Worm (Caenorhabditis elegans) whole organism, midembryonic: Measurements from ENCODE around the gene C18F10.2.

Experiments
- T22C8.4 ChIP-seq: fragments of 200-800 bp; sonication (Bioruptor generic); IDR thresholded peaks from 2 replicates; pipeline ENCODE4 v1.3.6; 2022; ENCODE audit warnings: missing genetic modification characterization, missing compliant biosample characterization
- flt-1 ChIP-seq: fragments of 200-800 bp; sonication (Bioruptor generic); IDR thresholded peaks from 2 replicates; pipeline ENCODE4 v1.3.6; 2022; ENCODE audit warnings: missing genetic modification characterization, missing compliant biosample characterization
- klf-2 ChIP-seq: fragments of 200-800 bp; sonication (Bioruptor generic); conservative IDR thresholded peaks from 2 replicates; pipeline ENCODE4 v1.3.6; 2022; ENCODE audit warnings: missing genetic modification reagents, missing genetic modification characterization, missing compliant biosample characterization
- med-1 ChIP-seq: sonication (generic microtip); optimal IDR thresholded peaks from 2 replicates; lab custom pipeline; 2017; ENCODE audit warnings: missing genetic modification characterization, mild to moderate bottlenecking, missing compliant biosample characterization, antibody characterized with exemption, missing genetic modification reagents; ENCODE audit not compliant: insufficient read depth
- ref-1 ChIP-seq: fragments of 200-800 bp; sonication (Bioruptor generic); conservative IDR thresholded peaks from 2 replicates; pipeline ENCODE4 v1.3.6; 2022; ENCODE audit warnings: missing genetic modification reagents, missing genetic modification characterization, missing compliant biosample characterization
- ztf-23 ChIP-seq: fragments of 200-800 bp; sonication (Bioruptor generic); IDR thresholded peaks from 2 replicates; pipeline ENCODE4 v1.3.6; 2022; ENCODE audit warnings: missing genetic modification reagents, missing genetic modification characterization, missing compliant biosample characterization

- TF ChIP-seq med-1 (no peak), ztf-23 (GFP tag; lab: Robert Waterston, UW) (no peak), T22C8.4 (no peak), flt-1 (no peak), ref-1 (no peak), klf-2 (GFP tag; lab: Robert Waterston, UW) (no peak)
Observed at ce11 chrIII:6258262-6258661, 14.7 kb upstream of the C18F10.2 start, which contains the start of gene srg-1.
